Fruit fly (Drosophila melanogaster) whole organism: ENCODE data around the gene eys.

Experiments
- CG8478 ChIP-seq: fragments of >200 bp; optimal IDR thresholded peaks from 2 replicates; lab custom pipeline; 2018; ENCODE audit warnings: inconsistent platforms
- Dll ChIP-seq: fragments of >200 bp; optimal IDR thresholded peaks from 2 replicates; lab custom pipeline; 2017
- EcR ChIP-seq, 2 experiments: fragments of >200 bp; optimal IDR thresholded peaks; 2 replicates each; lab custom pipeline; 2017; ENCODE audit warnings: missing biosample characterization in 2 of 2, missing genetic modification characterization in 2 of 2, missing genetic modification reagents in 2 of 2
- pan ChIP-seq: fragments of >200 bp; optimal IDR thresholded peaks from 2 replicates; lab custom pipeline; 2017
- psq ChIP-seq: fragments of >200 bp; optimal IDR thresholded peaks from 2 replicates; lab custom pipeline; 2017
- usp ChIP-seq: fragments of >200 bp; optimal IDR thresholded peaks from 2 replicates; lab custom pipeline; 2017; ENCODE audit warnings: missing biosample characterization, missing genetic modification characterization, mixed read lengths

The eys gene

DNA sequence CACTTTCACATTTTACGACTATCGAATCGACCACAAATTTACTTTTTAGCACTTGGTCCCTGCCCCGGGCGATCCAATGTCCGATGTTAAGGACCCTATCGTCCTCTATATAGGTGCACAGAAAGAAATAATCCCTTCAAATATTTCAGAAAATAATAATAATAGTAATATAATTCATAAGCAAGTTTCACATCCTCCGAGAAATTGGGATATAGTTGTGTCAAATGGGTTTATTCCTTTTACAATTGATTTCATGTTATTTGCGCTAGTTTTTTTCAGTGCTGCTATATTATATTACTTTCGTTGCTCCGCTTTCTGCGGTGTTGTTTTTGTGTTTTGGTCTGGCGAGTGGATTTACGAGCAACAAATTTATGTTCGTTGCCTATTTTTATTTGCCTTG lies 37.0 kb downstream of the eys start:
- TF ChIP-seq pan (lab: Kevin White, UChicago): no peak
- no peak for TF ChIP-seq EcR (GFP tag; optimal IDR thresholded peaks at IDR 0.05; lab: Kevin White, UChicago)
- TF ChIP-seq usp (GFP tag; lab: Kevin White, UChicago): no peak
- TF ChIP-seq psq (lab: Kevin White, UChicago): no peak
- no peak for TF ChIP-seq CG8478 (lab: Kevin White, UChicago)
- no peak for TF ChIP-seq Dll (lab: Kevin White, UChicago)

DNA sequence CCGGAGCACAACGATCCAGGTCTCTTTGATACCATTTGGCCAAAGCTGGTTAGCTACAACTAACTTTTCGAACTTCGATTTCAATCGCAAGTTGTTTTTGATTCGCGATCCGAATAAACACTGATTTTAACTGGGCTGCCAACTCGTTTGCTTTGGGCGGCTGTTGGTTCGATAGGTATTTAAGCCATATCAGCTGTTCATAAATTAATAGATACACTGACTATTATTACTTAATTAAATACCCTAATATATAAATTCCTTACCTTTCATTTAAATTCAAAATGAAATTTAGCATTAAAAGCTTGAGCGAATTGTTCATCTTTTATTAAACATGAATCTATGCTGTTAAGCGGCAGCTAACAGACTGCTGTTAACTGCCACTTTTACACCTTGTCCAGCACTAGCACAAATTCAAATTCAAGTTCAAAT lies 45.8 kb downstream of the eys start, which contains the start of gene CG9967:
Gene CG9967, minus strand, starts transcription at position 129 of the 429 bp plus-strand sequence.
- TF ChIP-seq usp (GFP tag; lab: Kevin White, UChicago) (no peak), EcR (GFP tag; optimal IDR thresholded peaks at IDR 0.05; lab: Kevin White, UChicago) (no peak), Dll (lab: Kevin White, UChicago) (no peak), CG8478 (lab: Kevin White, UChicago) (no peak), psq (lab: Kevin White, UChicago) (no peak), pan (lab: Kevin White, UChicago) (no peak)

DNA sequence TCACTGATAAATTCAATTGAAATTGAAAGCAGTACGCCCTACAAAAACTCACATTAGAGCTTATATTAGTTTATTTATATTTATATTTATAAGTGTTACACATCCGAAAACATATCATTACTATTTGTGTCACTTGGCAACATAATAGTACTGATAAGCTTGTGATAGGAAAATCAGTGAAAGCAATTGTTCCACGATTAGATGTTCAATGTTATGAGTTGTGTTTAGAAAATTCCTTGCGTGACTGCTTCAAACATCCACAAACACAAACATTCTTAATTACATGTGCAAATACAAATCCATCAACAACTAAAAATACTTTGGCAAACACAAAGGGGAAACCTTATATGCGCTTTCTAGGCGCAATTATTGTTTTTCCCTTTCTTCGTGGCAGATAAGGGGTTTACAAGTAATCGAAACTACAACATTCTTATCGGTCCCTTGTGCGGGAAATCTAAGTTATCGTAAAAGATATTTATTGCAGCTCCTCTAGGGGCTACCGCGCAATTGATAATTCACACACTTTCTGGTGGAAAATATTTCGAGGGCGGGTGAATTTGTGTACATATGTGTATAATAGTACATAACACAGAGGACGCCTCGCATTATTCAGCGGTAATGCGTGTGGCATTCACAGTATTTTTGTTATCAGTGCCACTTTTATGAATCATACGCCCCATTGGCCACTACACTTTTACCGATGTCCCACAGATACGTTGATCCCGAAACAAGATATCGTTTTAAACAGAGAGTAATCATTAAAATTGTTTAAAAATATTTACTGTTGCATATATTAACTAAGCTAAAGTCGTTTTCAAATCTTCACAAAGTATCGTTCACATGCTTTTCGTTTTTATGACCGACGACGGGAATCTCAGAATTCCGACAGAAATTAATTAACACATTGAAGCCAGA lies 50.7 kb downstream of the eys start:
- no peak for TF ChIP-seq CG8478 (lab: Kevin White, UChicago)
- no peak for TF ChIP-seq psq (lab: Kevin White, UChicago)
- TF ChIP-seq EcR (GFP tag; optimal IDR thresholded peaks at IDR 0.05; lab: Kevin White, UChicago): no peak
- TF ChIP-seq pan (lab: Kevin White, UChicago): no peak
- TF ChIP-seq Dll (lab: Kevin White, UChicago): no peak
- TF ChIP-seq usp (GFP tag; lab: Kevin White, UChicago): no peak

DNA sequence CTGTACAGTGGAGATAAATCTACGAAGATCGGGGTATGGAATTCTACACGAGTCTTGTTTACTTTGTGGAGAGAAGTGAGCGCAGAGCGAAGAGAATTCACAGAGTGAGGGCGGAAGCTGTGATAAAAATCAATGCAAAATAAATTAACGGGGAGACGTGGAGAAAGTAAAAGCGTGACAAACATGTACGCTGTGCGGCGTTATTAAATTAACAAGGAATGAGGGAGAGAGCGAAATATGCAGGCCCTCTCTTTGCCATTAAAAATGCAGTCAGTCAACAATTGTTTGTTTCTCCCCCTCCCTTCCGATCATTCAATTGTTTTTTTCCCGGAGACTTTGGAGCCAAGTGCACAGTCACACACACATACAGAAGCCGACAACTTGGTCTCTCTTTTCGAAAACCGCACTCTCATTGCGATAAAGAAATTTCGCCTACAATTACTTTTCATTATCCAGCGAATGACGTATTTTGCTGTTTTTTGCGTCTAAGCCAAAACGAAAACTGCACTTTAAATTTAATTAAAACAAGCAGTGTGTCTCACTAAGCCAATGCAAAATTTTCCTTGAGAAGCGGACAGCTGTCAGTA lies 51.4 kb downstream of the eys start:
- no peak for TF ChIP-seq psq (lab: Kevin White, UChicago)
- no peak for TF ChIP-seq EcR (GFP tag; optimal IDR thresholded peaks at IDR 0.05; lab: Kevin White, UChicago)
- TF ChIP-seq Dll (lab: Kevin White, UChicago): no peak
- TF ChIP-seq pan (lab: Kevin White, UChicago): no peak
- TF ChIP-seq CG8478 (lab: Kevin White, UChicago): no peak
- TF ChIP-seq usp (GFP tag; lab: Kevin White, UChicago): no peak

DNA sequence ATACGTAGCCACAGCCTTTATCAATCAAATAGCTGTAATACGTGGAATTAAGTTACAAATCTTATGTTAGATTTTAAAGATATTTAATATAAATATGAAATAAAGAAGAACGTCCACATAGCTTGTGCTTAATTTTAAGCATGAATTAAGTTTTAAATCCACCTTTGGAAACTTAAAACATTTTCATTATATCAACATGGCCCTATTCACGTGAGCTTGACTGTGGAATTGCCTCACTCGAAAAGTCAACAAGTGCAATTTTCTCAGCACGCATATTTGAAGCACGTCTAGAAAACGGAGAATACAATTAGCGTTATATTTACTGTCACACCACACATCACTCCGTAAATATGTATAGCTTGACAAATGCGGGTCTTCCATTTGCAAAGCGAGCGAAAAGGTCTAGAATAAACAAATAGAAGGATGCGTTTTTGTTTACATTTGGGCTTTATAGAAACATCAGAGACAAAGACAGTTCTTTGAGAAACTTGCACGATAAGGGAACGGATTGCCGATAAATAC lies 52.2 kb downstream of the eys start:
- TF ChIP-seq psq (lab: Kevin White, UChicago): no peak
- TF ChIP-seq Dll (lab: Kevin White, UChicago): no peak
- TF ChIP-seq usp (GFP tag; lab: Kevin White, UChicago): no peak
- no peak for TF ChIP-seq EcR (GFP tag; optimal IDR thresholded peaks at IDR 0.05; lab: Kevin White, UChicago)
- no peak for TF ChIP-seq pan (lab: Kevin White, UChicago)
- TF ChIP-seq CG8478 (lab: Kevin White, UChicago): no peak

DNA sequence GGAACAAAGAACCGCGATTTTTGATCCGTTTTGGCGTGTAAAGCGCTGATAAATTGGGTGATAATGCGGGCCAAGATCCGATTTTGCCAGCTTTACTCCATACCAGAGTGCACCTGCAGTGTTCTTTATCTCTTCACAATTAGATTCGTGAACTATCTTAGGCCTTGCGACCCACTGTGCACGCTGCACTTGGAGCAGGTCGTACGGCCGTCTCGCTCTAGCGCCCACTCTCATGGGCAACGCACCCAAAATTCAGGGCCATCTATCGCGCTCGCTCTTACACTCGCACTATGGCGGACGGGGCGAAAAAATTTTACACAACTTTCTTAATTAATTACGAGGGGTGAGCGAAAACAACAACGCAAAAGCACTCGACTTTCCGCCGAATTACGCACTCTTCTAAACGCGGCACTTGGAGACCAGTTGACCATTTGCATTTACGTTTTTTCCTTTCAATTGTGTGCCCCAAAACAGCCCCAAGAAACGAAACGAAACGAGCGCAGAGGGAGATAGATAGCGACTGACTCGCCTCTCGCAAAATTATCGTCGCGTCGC lies 52.8 kb downstream of the eys start:
- no peak for TF ChIP-seq pan (lab: Kevin White, UChicago)
- peak; percentile 87 for TF ChIP-seq CG8478 (lab: Kevin White, UChicago)

DNA sequence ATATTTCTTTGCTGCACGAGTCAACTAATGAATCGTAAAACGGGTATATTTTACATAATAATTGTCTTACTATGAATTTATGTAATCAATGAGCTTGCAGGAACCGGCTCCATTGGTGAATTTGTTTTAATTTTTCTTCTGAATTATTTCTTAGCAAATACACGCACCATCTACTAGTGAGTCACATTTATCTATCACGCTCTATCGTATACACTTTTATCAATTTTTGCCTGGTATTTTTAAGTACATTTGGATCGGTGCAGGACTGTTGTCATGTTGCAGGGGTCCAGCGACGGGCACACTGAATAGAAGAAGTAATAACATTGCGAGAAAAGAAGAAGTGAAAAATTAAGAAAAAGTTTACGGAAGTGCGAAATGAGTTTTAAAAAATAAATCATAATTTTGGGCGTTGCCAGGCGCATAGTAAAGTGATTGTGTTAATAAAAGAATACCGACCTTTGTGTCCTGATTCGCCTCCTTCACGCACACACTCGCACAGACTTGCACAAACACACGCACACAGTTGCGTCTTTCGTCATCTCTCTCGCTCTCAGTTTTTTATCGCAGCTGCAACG lies 53.7 kb downstream of the eys start, which contains the start of the genes Rab5 and Axud1:
Gene Rab5, minus strand, starts transcription at position 197 of the 575 bp plus-strand sequence.
Gene Axud1, plus strand, starts transcription at position 269 of the 575 bp plus-strand sequence.
- TF ChIP-seq EcR (GFP tag; optimal IDR thresholded peaks at IDR 0.05; lab: Kevin White, UChicago) (no peak), pan (lab: Kevin White, UChicago) (no peak), CG8478 (lab: Kevin White, UChicago) (no peak), usp (GFP tag; lab: Kevin White, UChicago) (no peak), psq (lab: Kevin White, UChicago) (no peak), Dll (lab: Kevin White, UChicago) (no peak)

DNA sequence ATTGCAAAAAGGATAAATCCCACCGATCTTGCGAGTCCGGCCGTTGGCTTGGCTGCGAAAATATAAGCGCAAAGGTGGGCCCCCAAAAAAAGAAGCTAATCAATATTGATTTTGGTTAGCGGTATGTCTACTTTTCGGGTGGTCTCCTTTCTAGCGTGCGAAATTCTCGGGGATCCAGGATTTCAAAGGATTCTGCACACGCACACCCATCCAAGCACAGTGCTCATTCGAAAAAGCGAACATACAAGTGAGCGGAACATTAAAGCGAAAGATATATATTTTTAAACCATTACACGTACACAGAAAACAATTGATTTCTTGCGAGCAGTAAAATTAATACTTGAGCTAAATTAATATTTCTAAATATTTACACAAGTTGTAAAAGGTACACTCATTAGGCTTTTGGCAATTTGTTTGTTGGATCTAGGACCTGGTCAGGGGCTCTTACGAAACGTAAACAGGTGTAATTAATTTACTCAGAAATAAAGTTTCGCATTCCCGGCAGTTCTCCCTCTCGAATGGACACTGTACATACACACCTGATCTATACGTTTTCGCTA lies 54.3 kb downstream of the eys start:
- TF ChIP-seq pan (lab: Kevin White, UChicago): no peak
- no peak for TF ChIP-seq psq (lab: Kevin White, UChicago)
- TF ChIP-seq Dll (lab: Kevin White, UChicago): no peak
- TF ChIP-seq usp (GFP tag; lab: Kevin White, UChicago): no peak
- no peak for TF ChIP-seq EcR (GFP tag; optimal IDR thresholded peaks at IDR 0.05; lab: Kevin White, UChicago)
- TF ChIP-seq CG8478 (lab: Kevin White, UChicago): no peak

DNA sequence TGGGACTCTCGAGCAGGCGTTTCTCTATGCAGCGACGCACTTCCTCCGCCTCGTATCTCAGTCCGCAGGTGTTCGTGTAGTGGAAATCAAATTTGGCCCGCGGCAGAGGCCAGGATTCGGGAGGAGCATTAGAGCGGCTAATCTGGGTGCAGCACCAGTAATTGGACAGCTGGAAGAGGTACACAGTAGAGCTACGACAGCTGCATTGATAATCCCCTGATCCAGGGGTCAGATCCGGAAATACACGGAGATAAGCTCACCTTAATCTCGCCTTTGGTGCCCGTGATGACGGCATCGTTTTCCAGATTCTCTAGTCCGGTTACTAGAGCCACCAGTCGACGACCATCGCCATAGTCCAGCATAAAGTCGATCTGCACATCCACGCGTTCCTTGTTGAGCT lies 58.9 kb downstream of the eys start:
- TF ChIP-seq usp (GFP tag; lab: Kevin White, UChicago) (no peak), EcR (GFP tag; optimal IDR thresholded peaks at IDR 0.05; lab: Kevin White, UChicago) (no peak), Dll (lab: Kevin White, UChicago) (no peak), CG8478 (lab: Kevin White, UChicago) (no peak), psq (lab: Kevin White, UChicago) (no peak), pan (lab: Kevin White, UChicago) (no peak)
